Worm (Caenorhabditis elegans): Measurements from ENCODE around the gene F15D4.4.

DNA sequence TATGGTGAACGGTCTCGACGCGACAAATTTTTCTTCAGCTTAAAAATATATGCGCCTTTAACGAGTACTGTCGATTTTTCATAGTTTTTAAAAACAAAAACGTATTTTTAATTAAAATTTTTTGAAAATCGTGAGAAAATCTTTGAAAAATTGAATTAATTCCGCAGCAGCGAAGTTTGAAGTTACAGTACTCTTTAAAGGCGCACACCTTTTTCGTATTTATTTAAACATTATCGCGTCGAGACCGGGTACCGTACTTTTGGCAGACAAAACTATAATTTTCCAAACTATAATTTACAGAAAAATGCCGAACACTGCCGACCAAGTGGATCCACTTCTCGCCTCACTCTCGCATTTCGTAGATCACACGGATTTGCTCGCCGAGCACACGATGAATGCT is 27.1 kb downstream of the F15D4.4 start, which contains the start of gene F15D4.2:
- TF ChIP-seq lin-14 (GFP tag; optimal IDR thresholded peaks at IDR 0.05), result no peak
- TF ChIP-seq mdl-1 (tag; optimal IDR thresholded peaks at IDR 0.05), result no peak
